Fruit fly (Drosophila melanogaster) whole organism, adult: Measurements from ENCODE around the gene Txl.

Experiments
- CG11617 ChIP-seq: fragments of 200-800 bp; sonication (Bioruptor generic); optimal IDR thresholded peaks from 2 replicates; lab custom pipeline; 2017; ENCODE audit warnings: mild to moderate bottlenecking, missing biosample characterization, missing genetic modification reagents, missing genetic modification characterization
- CG12768 ChIP-seq: fragments of 200-800 bp; sonication (Bioruptor generic); optimal IDR thresholded peaks from 2 replicates; lab custom pipeline; 2017; ENCODE audit warnings: missing biosample characterization, missing genetic modification characterization, mild to moderate bottlenecking, moderate library complexity, missing genetic modification reagents
- CG1620 ChIP-seq: fragments of 200-800 bp; sonication (Bioruptor generic); optimal IDR thresholded peaks from 2 replicates; lab custom pipeline; 2016; ENCODE audit warnings: missing biosample characterization, missing genetic modification characterization
- CG33017 ChIP-seq: fragments of 200-800 bp; sonication (Bioruptor generic); optimal IDR thresholded peaks from 2 replicates; lab custom pipeline; 2018; ENCODE audit warnings: missing biosample characterization, mild to moderate bottlenecking, missing genetic modification characterization, moderate library complexity
- CG5204 ChIP-seq: fragments of 200-800 bp; sonication (Bioruptor generic); optimal IDR thresholded peaks from 2 replicates; lab custom pipeline; 2016; ENCODE audit warnings: missing biosample characterization, missing genetic modification characterization
- CG7045 ChIP-seq: fragments of 200-800 bp; sonication (Bioruptor generic); optimal IDR thresholded peaks from 2 replicates; lab custom pipeline; 2017; ENCODE audit warnings: missing biosample characterization, mild to moderate bottlenecking, missing genetic modification characterization
- CG7101 ChIP-seq: fragments of 200-800 bp; sonication (Bioruptor generic); optimal IDR thresholded peaks from 2 replicates; lab custom pipeline; 2018; ENCODE audit warnings: missing biosample characterization, mild to moderate bottlenecking, missing genetic modification characterization, moderate library complexity
- Clk ChIP-seq: fragments of 200-800 bp; sonication (Bioruptor generic); optimal IDR thresholded peaks from 2 replicates; lab custom pipeline; 2017; ENCODE audit warnings: missing biosample characterization, missing genetic modification characterization
- cic ChIP-seq: fragments of 200-800 bp; sonication (Bioruptor generic); optimal IDR thresholded peaks from 2 replicates; lab custom pipeline; 2017; ENCODE audit warnings: missing biosample characterization, mild to moderate bottlenecking, missing genetic modification characterization, moderate library complexity
- cnc ChIP-seq, 2 experiments: fragments of >200 bp; optimal IDR thresholded peaks; 2 replicates each; lab custom pipeline; 2017

dm6 chr3L:5810633-5811341 is 45.1 kb downstream of the Txl start, which contains the start of the genes S6k and kri:
- peak; percentile 32 for TF ChIP-seq CG11617
- no peak for TF ChIP-seq CG5204 (GFP tag; lab: Kevin White, UChicago)
- TF ChIP-seq CG1620: peak; percentile 23
- TF ChIP-seq CG7045 (GFP tag; lab: Kevin White, UChicago): no peak
- TF ChIP-seq cnc (optimal IDR thresholded peaks at IDR 0.05; lab: Kevin White, UChicago): no peak
- peak; percentile 35 for TF ChIP-seq CG7101 (tag; lab: Kevin White, UChicago)
- peak; percentile 80 for TF ChIP-seq cic
- peak; percentile 59 for TF ChIP-seq CG33017 (tag; lab: Kevin White, UChicago)
- peak; percentile 68 for TF ChIP-seq CG12768 (GFP tag; lab: Kevin White, UChicago)
- TF ChIP-seq Clk (GFP tag; lab: Kevin White, UChicago): no peak
